Worm (Caenorhabditis elegans): ENCODE data around the gene moa-1.

moa-1 gene

DNA sequence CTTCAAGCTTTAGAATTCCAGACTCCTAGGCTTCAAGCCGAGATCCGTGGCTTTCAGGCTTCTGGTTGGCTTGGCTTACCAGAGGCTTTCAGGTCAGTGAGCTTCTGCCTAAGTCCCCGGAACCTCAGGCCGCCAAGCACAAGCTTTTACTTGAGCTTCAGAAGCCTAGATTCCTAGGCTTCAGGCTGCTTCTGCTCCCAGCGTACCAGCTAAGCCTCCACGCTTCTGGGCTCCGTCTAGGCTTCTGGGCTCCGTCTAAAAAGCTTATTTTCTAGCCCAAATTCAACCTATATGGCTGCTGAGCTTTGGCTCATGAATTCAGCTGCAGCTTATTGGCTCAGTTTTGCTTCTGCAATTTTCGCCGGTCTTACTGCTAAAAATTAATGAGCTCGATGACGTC, 43.9 kb downstream of the moa-1 start:
- TF ChIP-seq T22C8.4 (GFP tag; IDR thresholded peaks at IDR 0.05), result no peak
- no peak for TF ChIP-seq med-1 (GFP tag; optimal IDR thresholded peaks at IDR 0.05; ENCODE audit: insufficient read depth)

DNA sequence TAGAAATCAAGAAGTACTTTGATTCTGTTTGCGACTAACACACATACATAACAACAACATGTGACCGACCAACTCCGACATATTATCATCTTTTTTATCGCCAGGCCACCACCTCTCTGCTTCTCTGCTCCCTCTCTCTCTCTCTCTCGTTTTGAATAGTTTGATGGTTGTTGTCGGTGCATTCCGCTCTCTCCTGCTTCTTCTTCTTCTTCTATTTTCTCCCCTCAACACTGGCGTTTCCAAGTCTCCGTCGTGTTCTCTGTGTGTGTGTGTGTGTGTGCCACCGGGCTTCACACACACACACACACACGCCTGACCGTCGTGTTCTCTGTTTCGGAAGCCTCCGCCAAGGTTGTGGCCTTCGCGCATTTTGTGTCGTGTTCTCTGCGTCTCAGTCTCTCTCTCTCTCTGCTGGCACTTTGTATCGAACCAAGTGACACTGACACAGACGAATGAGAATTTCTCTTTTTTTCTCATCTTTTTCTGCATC, 44.6 kb downstream of the moa-1 start:
- TF ChIP-seq tab-1 (GFP tag; IDR thresholded peaks at IDR 0.05) (peak; percentile 14; the same call in 1 of the 2 replicates), ztf-23 (GFP tag; IDR thresholded peaks at IDR 0.05) (0 out of 2 replicates have a peak, but pooled peaks have one; percentile 45), klf-2 (GFP tag; conservative IDR thresholded peaks at IDR 0.05) (no peak), cog-1 (tag; optimal IDR thresholded peaks at IDR 0.05) (peak; percentile 99), ref-1 (GFP tag; conservative IDR thresholded peaks at IDR 0.05) (no peak), ztf-29 (GFP tag; IDR thresholded peaks at IDR 0.05) (peak; percentile 87), T22C8.4 (GFP tag; IDR thresholded peaks at IDR 0.05) (no peak), flt-1 (GFP tag; IDR thresholded peaks at IDR 0.05) (peak; percentile 75), med-1 (GFP tag; optimal IDR thresholded peaks at IDR 0.05; ENCODE audit: insufficient read depth) (no peak)

DNA sequence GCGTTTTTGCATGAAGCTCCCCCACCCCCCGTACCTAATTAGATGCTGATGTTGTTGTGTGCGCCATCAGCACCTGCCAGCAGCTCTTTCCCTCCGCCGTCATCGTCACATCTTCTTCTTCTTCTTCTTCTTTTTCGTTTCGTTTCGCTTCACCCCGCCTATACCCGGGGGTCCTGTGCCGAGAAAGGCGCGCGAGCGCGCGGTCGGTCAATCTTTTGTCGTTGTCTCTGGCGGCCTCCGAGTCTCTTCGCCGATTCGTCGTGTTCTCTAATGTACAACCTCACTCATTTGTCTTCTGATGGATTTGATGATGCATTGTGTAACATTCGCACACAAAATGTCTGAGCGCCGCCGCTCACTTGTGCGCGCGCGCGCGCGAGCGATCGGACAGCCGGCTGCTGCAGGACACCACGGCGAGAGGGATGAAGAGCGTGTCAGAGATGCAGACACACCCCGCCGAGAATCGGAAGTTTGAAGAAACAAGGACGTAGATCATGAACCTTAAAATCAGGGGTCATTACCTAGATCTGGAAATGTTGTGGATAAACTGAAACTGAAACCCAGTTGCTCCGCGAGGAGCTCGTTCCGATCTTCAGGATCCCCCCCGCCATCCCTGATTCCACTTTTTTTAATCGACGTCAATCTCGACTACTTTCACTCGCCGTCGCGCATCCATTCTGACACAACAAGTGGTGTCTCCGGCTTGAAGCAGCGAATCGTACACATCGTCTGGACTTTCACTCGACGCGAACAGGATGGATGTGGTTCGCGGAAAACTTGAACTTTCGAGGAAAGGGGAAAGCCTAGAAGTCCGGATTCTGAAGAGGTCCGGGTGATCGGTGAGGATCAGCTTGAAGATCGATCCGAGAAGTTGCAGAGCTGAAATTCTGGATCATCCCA, 46.0 kb downstream of the moa-1 start:
- TF ChIP-seq cog-1 (tag; optimal IDR thresholded peaks at IDR 0.05) (peak; percentile 97), ref-1 (GFP tag; conservative IDR thresholded peaks at IDR 0.05) (no peak), ztf-23 (GFP tag; IDR thresholded peaks at IDR 0.05) (0 out of 2 replicates have a peak, but pooled peaks have one; percentile 7), tab-1 (GFP tag; IDR thresholded peaks at IDR 0.05) (peak; percentile 61; the same call in 1 of the 2 replicates), med-1 (GFP tag; optimal IDR thresholded peaks at IDR 0.05; ENCODE audit: insufficient read depth) (no peak), klf-2 (GFP tag; conservative IDR thresholded peaks at IDR 0.05) (no peak), T22C8.4 (GFP tag; IDR thresholded peaks at IDR 0.05) (no peak), ztf-29 (GFP tag; IDR thresholded peaks at IDR 0.05) (peak; percentile 48; the same call in 1 of the 2 replicates), flt-1 (GFP tag; IDR thresholded peaks at IDR 0.05) (peak; percentile 79)

DNA sequence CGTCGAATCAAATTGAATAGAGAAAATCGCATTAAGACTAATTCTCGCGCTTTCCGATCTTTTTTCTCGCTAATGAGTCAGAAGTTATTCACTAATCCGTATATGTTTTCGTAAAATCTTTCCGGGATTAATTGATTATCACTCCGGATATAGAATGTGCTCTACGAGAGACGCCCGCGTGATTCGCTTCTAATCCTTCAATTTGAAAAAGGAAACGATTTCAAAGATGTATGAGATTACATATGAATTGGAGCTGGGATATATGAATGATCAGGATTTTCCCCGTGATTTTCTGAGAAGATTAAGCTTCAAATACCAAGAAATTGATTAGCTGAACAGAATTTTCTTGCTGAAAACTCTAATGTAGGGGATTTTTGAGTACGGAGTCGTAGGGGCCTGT, 47.2 kb downstream of the moa-1 start:
- TF ChIP-seq flt-1 (GFP tag; IDR thresholded peaks at IDR 0.05), result no peak
- TF ChIP-seq klf-2 (GFP tag; conservative IDR thresholded peaks at IDR 0.05), result no peak
- TF ChIP-seq tab-1 (GFP tag; IDR thresholded peaks at IDR 0.05), result no peak

DNA sequence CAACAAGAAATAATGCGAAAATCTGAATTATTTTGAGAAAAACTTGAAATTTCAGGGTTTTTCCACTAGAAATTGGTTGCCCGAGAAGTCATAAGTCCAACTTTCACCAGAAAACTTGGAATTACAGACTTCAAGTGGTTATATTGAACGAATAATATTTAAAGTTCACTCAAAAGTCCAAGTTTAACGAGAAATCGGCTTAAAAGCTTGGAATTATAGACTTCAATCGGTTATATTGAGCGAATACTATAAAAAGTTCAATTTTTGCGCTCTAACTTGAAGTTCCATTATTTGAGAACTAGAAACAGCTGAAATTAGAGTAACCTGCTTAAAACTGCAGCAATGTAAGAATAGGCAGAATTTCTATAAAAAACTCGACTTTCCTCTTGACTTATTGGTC, 47.6 kb downstream of the moa-1 start:
- no peak for TF ChIP-seq klf-2 (GFP tag; conservative IDR thresholded peaks at IDR 0.05)

DNA sequence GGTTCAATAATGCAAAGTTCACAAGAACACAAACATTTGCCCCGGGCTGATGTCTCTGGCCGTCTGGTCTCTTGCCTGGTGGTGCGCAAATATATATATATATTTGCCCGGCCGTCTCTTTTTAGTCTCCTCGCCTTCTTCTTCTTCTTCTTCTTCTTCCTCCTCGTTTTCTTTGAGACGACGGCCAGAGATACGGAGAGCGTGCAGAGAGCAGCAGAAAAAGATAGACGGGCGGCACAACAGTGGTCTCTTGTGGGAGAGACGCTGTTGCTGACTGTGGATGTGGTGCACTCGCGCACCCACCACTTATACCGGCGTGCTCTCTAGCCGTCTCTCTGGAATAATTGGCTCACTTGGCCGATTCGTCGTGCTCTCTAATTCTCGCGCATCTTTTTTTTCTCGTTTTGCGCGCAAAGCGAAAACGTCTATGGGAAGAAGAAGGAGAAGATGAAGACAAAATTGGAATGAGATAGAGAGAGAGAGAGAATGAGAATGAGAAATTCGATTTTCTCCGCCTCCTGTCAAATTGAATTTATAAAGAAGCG, 48.5 kb downstream of the moa-1 start:
- TF ChIP-seq med-1 (GFP tag; optimal IDR thresholded peaks at IDR 0.05; ENCODE audit: insufficient read depth) (no peak), tab-1 (GFP tag; IDR thresholded peaks at IDR 0.05) (no peak), T22C8.4 (GFP tag; IDR thresholded peaks at IDR 0.05) (no peak), ztf-23 (GFP tag; IDR thresholded peaks at IDR 0.05) (no peak), cog-1 (tag; optimal IDR thresholded peaks at IDR 0.05) (peak; percentile 95), klf-2 (GFP tag; conservative IDR thresholded peaks at IDR 0.05) (no peak), ref-1 (GFP tag; conservative IDR thresholded peaks at IDR 0.05) (no peak), flt-1 (GFP tag; IDR thresholded peaks at IDR 0.05) (peak; percentile 63; the same call in 1 of the 2 replicates), ztf-29 (GFP tag; IDR thresholded peaks at IDR 0.05) (no peak; the same call in 1 of the 2 replicates)

DNA sequence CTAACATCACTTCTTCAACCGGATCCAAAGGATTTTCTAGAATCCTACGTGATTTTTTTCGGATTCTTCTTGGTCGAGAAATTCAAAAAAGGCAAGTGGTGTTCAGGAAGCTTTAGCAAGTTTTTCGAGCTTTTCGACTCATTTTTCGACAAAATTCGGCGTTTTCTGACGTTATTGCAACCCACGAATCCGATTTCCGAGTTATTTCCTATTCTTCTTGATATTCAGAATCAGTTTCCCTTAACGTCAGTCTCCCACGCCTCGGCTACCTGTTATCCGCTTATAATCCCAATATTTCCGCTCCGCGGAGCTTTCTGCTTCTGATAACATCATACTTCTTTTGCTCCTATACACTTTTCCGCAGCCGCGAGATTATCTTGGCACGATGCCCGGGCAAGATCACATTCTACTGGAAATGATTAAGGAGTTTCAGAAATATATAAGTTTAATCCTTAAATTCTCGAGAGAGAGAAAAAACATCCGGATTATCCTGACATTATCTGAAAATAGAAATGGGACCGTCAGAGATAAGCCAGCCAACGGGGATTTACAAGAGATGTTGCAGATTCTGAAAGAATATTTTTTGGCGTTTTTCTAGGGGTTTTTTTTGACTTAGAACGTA, 51.3 kb downstream of the moa-1 start:
- TF ChIP-seq ref-1 (GFP tag; conservative IDR thresholded peaks at IDR 0.05) (no peak), ztf-23 (GFP tag; IDR thresholded peaks at IDR 0.05) (no peak), T22C8.4 (GFP tag; IDR thresholded peaks at IDR 0.05) (no peak), flt-1 (GFP tag; IDR thresholded peaks at IDR 0.05) (no peak), ztf-29 (GFP tag; IDR thresholded peaks at IDR 0.05) (no peak), tab-1 (GFP tag; IDR thresholded peaks at IDR 0.05) (no peak), cog-1 (tag; optimal IDR thresholded peaks at IDR 0.05) (no peak), klf-2 (GFP tag; conservative IDR thresholded peaks at IDR 0.05) (no peak), med-1 (GFP tag; optimal IDR thresholded peaks at IDR 0.05; ENCODE audit: insufficient read depth) (no peak)

Measured in whole organism, midembryonic.